Worm (Caenorhabditis elegans) whole organism, L4/young adult: Measurements from ENCODE around the gene cpg-7.

Experiments
- W03F9.2 ChIP-seq: fragments of 150-350 bp; optimal IDR thresholded peaks from 2 replicates; lab custom pipeline; 2014; ENCODE audit warnings: missing biosample characterization, missing genetic modification characterization
- dao-5 ChIP-seq: sonication (generic microtip); optimal IDR thresholded peaks from 2 replicates; lab custom pipeline; 2016; ENCODE audit warnings: missing genotype, missing genetic modification characterization, moderate library complexity, missing compliant biosample characterization
- him-1 ChIP-seq: sonication (generic microtip); optimal IDR thresholded peaks from 2 replicates; lab custom pipeline; 2016; ENCODE audit warnings: missing genotype, missing genetic modification reagents, missing genetic modification characterization, missing compliant biosample characterization

ce11 chrII:14068607-14069006, 40.4 kb downstream of the cpg-7 start, which contains the start of gene xrn-1:
- no peak for TF ChIP-seq him-1 (tag; lab: Kevin White, UChicago)
- no peak for TF ChIP-seq W03F9.2 (tag; lab: Kevin White, UChicago)
- TF ChIP-seq dao-5 (tag; lab: Kevin White, UChicago): no peak
